Fruit fly (Drosophila melanogaster): ENCODE results near the gene CG17776.

Gene CG17776

dm6 chrX:2136831-2137452 lies 47.6 kb upstream of the CG17776 start (continued):
- peak; percentile 100 for TF ChIP-seq Fer3 (tag; optimal IDR thresholded peaks at IDR 0.05)
- TF ChIP-seq CG13775 (GFP tag; optimal IDR thresholded peaks at IDR 0.05), result peak; percentile 100
- peak; percentile 92 for TF ChIP-seq CG18011 (GFP tag; optimal IDR thresholded peaks at IDR 0.05)
- TF ChIP-seq CG9727 (GFP tag; optimal IDR thresholded peaks at IDR 0.05), result peak; percentile 100
- TF ChIP-seq Fer1 (GFP tag; optimal IDR thresholded peaks at IDR 0.05), result peak; percentile 100
- peak; percentile 99 for TF ChIP-seq CG8290 (GFP tag; optimal IDR thresholded peaks at IDR 0.05)
- peak; percentile 99 to 100 for TF ChIP-seq CG8290 (tag; optimal IDR thresholded peaks at IDR 0.05)
- no peak for TF ChIP-seq cad (GFP tag; optimal IDR thresholded peaks at IDR 0.05)
- peak; percentile 99 for TF ChIP-seq salm (tag; optimal IDR thresholded peaks at IDR 0.05)
- TF ChIP-seq Dbx (GFP tag; IDR thresholded peaks at IDR 0.05), result peak; percentile 100
- TF ChIP-seq CG2129 (GFP tag; IDR thresholded peaks at IDR 0.05; ENCODE audit: partially characterized antibody), result no peak
- peak; percentile 97 for TF ChIP-seq Bdp1 (GFP tag; optimal IDR thresholded peaks at IDR 0.05)
- TF ChIP-seq CG9215 (GFP tag; IDR thresholded peaks at IDR 0.05), result peak; percentile 99
- peak; percentile 100 for TF ChIP-seq pum (GFP tag; optimal IDR thresholded peaks at IDR 0.05)
- peak; percentile 100 for TF ChIP-seq toy (GFP tag; IDR thresholded peaks at IDR 0.05)
- peak; percentile 100 for TF ChIP-seq ems (GFP tag; optimal IDR thresholded peaks at IDR 0.05)
- TF ChIP-seq nmo (GFP tag; optimal IDR thresholded peaks at IDR 0.05), result peak; percentile 100
- peak; percentile 39; the same call in 1 of the 2 replicates for TF ChIP-seq Bgb (GFP tag; IDR thresholded peaks at IDR 0.05; ENCODE audit: partially characterized antibody)
- peak; percentile 100 for TF ChIP-seq Neu2 (GFP tag; optimal IDR thresholded peaks at IDR 0.05; ENCODE audit: borderline replicate concordance)
- TF ChIP-seq Atf6 (GFP tag; IDR thresholded peaks at IDR 0.05), result peak; percentile 100
- peak; percentile 99 for TF ChIP-seq Hand (GFP tag; optimal IDR thresholded peaks at IDR 0.05)
- peak; percentile 100 for TF ChIP-seq CG2120 (GFP tag; optimal IDR thresholded peaks at IDR 0.05)
- peak; percentile 100 for TF ChIP-seq CG1602 (GFP tag; optimal IDR thresholded peaks at IDR 0.05)
- TF ChIP-seq Dek (tag; optimal IDR thresholded peaks at IDR 0.05), result peak; percentile 100
- peak; percentile 100 for TF ChIP-seq dpn (GFP tag; optimal IDR thresholded peaks at IDR 0.05)
- TF ChIP-seq dm (GFP tag; optimal IDR thresholded peaks at IDR 0.05), result peak; percentile 100
- TF ChIP-seq knrl (GFP tag; IDR thresholded peaks at IDR 0.05; ENCODE audit: partially characterized antibody), result no peak; the same call in 1 of the 3 replicates
- peak; percentile 100 for TF ChIP-seq CG6813 (GFP tag; optimal IDR thresholded peaks at IDR 0.05)
- TF ChIP-seq Mad (GFP tag; optimal IDR thresholded peaks at IDR 0.05), result peak; percentile 100
- TF ChIP-seq hbn (GFP tag; IDR thresholded peaks at IDR 0.05; ENCODE audit: partially characterized antibody), result no peak
- TF ChIP-seq CG4854 (GFP tag; optimal IDR thresholded peaks at IDR 0.05), result peak; percentile 100
- peak; percentile 100 for TF ChIP-seq CG7271 (tag; optimal IDR thresholded peaks at IDR 0.05)
- TF ChIP-seq CkIIα-i1 (GFP tag; IDR thresholded peaks at IDR 0.05), result peak; percentile 100
- TF ChIP-seq CG6791 (GFP tag; IDR thresholded peaks at IDR 0.05; ENCODE audit: partially characterized antibody), result peak; percentile 49; the same call in 1 of the 3 replicates
- TF ChIP-seq CG15269 (tag; optimal IDR thresholded peaks at IDR 0.05), result peak; percentile 100
- TF ChIP-seq nau (GFP tag; optimal IDR thresholded peaks at IDR 0.05), result peak; percentile 99
- TF ChIP-seq Hmr (GFP tag; optimal IDR thresholded peaks at IDR 0.05), result peak; percentile 100
- peak; percentile 97 for TF ChIP-seq CG6654 (GFP tag; optimal IDR thresholded peaks at IDR 0.05)
- peak; percentile 99 for TF ChIP-seq CG4707 (GFP tag; optimal IDR thresholded peaks at IDR 0.05)
- TF ChIP-seq CG16815 (GFP tag; optimal IDR thresholded peaks at IDR 0.05), result peak; percentile 100
- TF ChIP-seq dmrt11E (tag; optimal IDR thresholded peaks at IDR 0.05), result peak; percentile 100
- peak; percentile 100 for TF ChIP-seq schlank (tag; optimal IDR thresholded peaks at IDR 0.05)
- TF ChIP-seq CG11696 (GFP tag; IDR thresholded peaks at IDR 0.05), result peak; percentile 99
- TF ChIP-seq Hey (tag; optimal IDR thresholded peaks at IDR 0.05), result peak; percentile 99
- peak; percentile 92 for TF ChIP-seq Jarid2 (GFP tag; optimal IDR thresholded peaks at IDR 0.05)
- peak; percentile 100 for TF ChIP-seq ash1 (GFP tag; optimal IDR thresholded peaks at IDR 0.05)
- TF ChIP-seq Myb (GFP tag; optimal IDR thresholded peaks at IDR 0.05), result peak; percentile 97
- TF ChIP-seq CG7556 (GFP tag; optimal IDR thresholded peaks at IDR 0.05), result peak; percentile 98
